Worm (Caenorhabditis elegans) whole organism, L4 larva: Measurements from ENCODE around the gene K02E11.7.
"Not testable (repeated sequence)": the region's sequence is repeated elsewhere in the genome, so short reads cannot be mapped to it uniquely, and the experiment has no call there.

Experiments used
- Y48G9A.11 ChIP-seq: fragments of 200-800 bp; sonication (Bioruptor generic); IDR thresholded peaks from 2 replicates; pipeline ENCODE4 v1.3.6; 2022; ENCODE audit warnings: missing genetic modification reagents, missing genetic modification characterization, missing compliant biosample characterization
- ama-1 ChIP-seq: fragments of 150-350 bp; optimal IDR thresholded peaks from 2 replicates; lab custom pipeline; 2014; ENCODE audit warnings: inconsistent platforms, mixed read lengths
- dmd-6 ChIP-seq: fragments of 200-800 bp; sonication (Bioruptor generic); IDR thresholded peaks from 2 replicates; pipeline ENCODE4 v1.3.6; 2022; ENCODE audit warnings: missing genetic modification reagents, missing genetic modification characterization, missing compliant biosample characterization
- fos-1 ChIP-seq: fragments of 150-350 bp; optimal IDR thresholded peaks from 2 replicates; lab custom pipeline; 2014; ENCODE audit warnings: missing biosample characterization, missing genetic modification characterization
- hlh-30 ChIP-seq: sonication (generic microtip); optimal IDR thresholded peaks from 2 replicates; lab custom pipeline; 2017; ENCODE audit warnings: antibody characterized with exemption, mild to moderate bottlenecking, missing genetic modification characterization, missing compliant biosample characterization; ENCODE audit not compliant: insufficient read depth
- jun-1 ChIP-seq: fragments of 150-350 bp; optimal IDR thresholded peaks from 2 replicates; lab custom pipeline; 2014; ENCODE audit warnings: missing biosample characterization, missing genetic modification reagents, missing genetic modification characterization
- lir-3 ChIP-seq: sonication (generic microtip); optimal IDR thresholded peaks from 2 replicates; lab custom pipeline; 2016; ENCODE audit warnings: mild to moderate bottlenecking, missing genetic modification characterization, missing compliant biosample characterization
- mdl-1 ChIP-seq, 2 experiments: fragments of 150-350 bp in 1 of 2; sonication (generic microtip) in 1 of 2; optimal IDR thresholded peaks; 2 replicates each; lab custom pipeline; 2014 to 2017; ENCODE audit warnings: missing biosample characterization in 2 of 2, missing genetic modification characterization in 2 of 2
- nhr-11 ChIP-seq: fragments of 150-350 bp; optimal IDR thresholded peaks from 2 replicates; lab custom pipeline; 2014; ENCODE audit warnings: missing biosample characterization, missing genetic modification characterization
- nhr-76 ChIP-seq: fragments of 150-350 bp; optimal IDR thresholded peaks from 2 replicates; lab custom pipeline; 2014; ENCODE audit warnings: missing biosample characterization, missing genetic modification characterization
- skn-1 ChIP-seq: fragments of 150-350 bp; optimal IDR thresholded peaks from 2 replicates; lab custom pipeline; 2014; ENCODE audit warnings: missing biosample characterization, missing genetic modification characterization
- snpc-1.2 ChIP-seq: fragments of 200-800 bp; sonication (Bioruptor generic); IDR thresholded peaks from 2 replicates; pipeline ENCODE4 v1.3.6; 2022; ENCODE audit warnings: missing genetic modification reagents, missing genetic modification characterization, missing compliant biosample characterization

- not testable (repeated sequence) for TF ChIP-seq nhr-11 (tag; lab: Kevin White, UChicago); dmd-6; ama-1 (lab: Kevin White, UChicago); fos-1 (tag; lab: Kevin White, UChicago); snpc-1.2 (GFP tag; lab: Robert Waterston, UW); jun-1 (tag; lab: Kevin White, UChicago); hlh-30 (tag; lab: Kevin White, UChicago); nhr-76 (tag; lab: Kevin White, UChicago); lir-3 (tag; lab: Kevin White, UChicago); skn-1 (tag; lab: Kevin White, UChicago); mdl-1 (tag; optimal IDR thresholded peaks at IDR 0.05; lab: Kevin White, UChicago); Y48G9A.11 (GFP tag; lab: Robert Waterston, UW)
These were observed 20.1 kb upstream of the K02E11.7 start, which contains the start of gene F40G12.7 for ce11 chrV:14274268-14274667.
